Worm (Caenorhabditis elegans) whole organism, early embryonic: ENCODE data around the gene wdr-60.

Experiments
- B0310.2 ChIP-seq: sonication (generic microtip); optimal IDR thresholded peaks from 2 replicates; lab custom pipeline; 2016; ENCODE audit warnings: mild to moderate bottlenecking, missing genetic modification characterization, missing compliant biosample characterization
- ceh-36 ChIP-seq: sonication (generic microtip); optimal IDR thresholded peaks from 2 replicates; lab custom pipeline; 2016; ENCODE audit warnings: missing genetic modification characterization, inconsistent platforms, missing compliant biosample characterization
- ets-7 ChIP-seq: sonication (generic microtip); optimal IDR thresholded peaks from 2 replicates; lab custom pipeline; 2016; ENCODE audit warnings: missing genotype, missing genetic modification characterization, missing compliant biosample characterization
- flt-1 ChIP-seq: fragments of 200-800 bp; sonication (Bioruptor generic); IDR thresholded peaks from 2 replicates; pipeline ENCODE4 v1.3.6; 2022; ENCODE audit warnings: missing genetic modification characterization, missing compliant biosample characterization
- tbx-11 ChIP-seq: fragments of 200-800 bp; sonication (Bioruptor generic); IDR thresholded peaks from 2 replicates; pipeline ENCODE4 v1.3.6; 2022; ENCODE audit warnings: missing genetic modification characterization, missing compliant biosample characterization

The wdr-60 gene

DNA sequence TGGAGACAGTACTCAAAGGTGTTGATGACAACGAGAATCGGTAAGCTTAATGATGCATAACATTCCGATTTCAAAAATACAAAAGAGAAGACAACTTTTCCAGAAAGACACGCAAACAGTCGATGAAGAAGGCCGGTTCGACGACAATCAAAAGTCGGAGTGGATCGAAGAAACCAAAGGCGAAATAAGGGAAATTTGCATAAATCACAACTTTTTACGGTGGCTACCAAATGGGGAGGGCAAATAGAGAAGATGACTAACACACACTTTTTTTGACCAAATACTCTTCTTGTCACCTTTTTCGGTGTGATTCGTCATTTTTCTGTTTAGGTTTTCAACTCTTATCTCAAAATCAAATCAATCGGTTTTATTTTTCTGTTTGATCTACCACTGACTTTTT lies 49.1 kb downstream of the wdr-60 start, which contains the start of gene C45G9.6:
C45G9.6 (plus strand) TSS at position 301 of the 400 bp plus-strand sequence.
- no peak for TF ChIP-seq ets-7 (tag; lab: Kevin White, UChicago)
- TF ChIP-seq ceh-36 (tag; lab: Kevin White, UChicago), result no peak
- TF ChIP-seq tbx-11 (GFP tag; lab: Robert Waterston, UW), result no peak
- TF ChIP-seq flt-1 (GFP tag; lab: Robert Waterston, UW), result no peak
- TF ChIP-seq B0310.2 (tag; lab: Kevin White, UChicago), result no peak
